Worm (Caenorhabditis elegans) whole organism, young adult: ENCODE measurements around the gene har-1.

Source experiments
- B0019.2 ChIP-seq: fragments of 200-800 bp; sonication (Bioruptor generic); conservative IDR thresholded peaks from 2 replicates; pipeline ENCODE4 v1.3.6; 2022; ENCODE audit warnings: missing genetic modification reagents, missing genetic modification characterization, missing compliant biosample characterization
- B0336.3 ChIP-seq: fragments of 200-800 bp; sonication (Bioruptor generic); IDR thresholded peaks from 2 replicates; pipeline ENCODE4 v1.3.6; 2022; ENCODE audit warnings: missing genetic modification characterization, missing compliant biosample characterization
- C17E4.6 ChIP-seq: fragments of 200-800 bp; sonication (Bioruptor generic); IDR thresholded peaks from 2 replicates; pipeline ENCODE4 v1.3.6; 2022; ENCODE audit warnings: missing genetic modification reagents, missing genetic modification characterization, missing compliant biosample characterization
- F10E7.11 ChIP-seq: sonication (generic microtip); optimal IDR thresholded peaks from 2 replicates; lab custom pipeline; 2017; ENCODE audit warnings: mild to moderate bottlenecking, missing genetic modification characterization, moderate library complexity, missing compliant biosample characterization
- F37B4.10 ChIP-seq: fragments of 200-800 bp; sonication (Bioruptor generic); IDR thresholded peaks from 2 replicates; pipeline ENCODE4 v1.3.6; 2022; ENCODE audit warnings: missing genetic modification characterization, missing compliant biosample characterization
- F57C9.4 ChIP-seq: sonication (generic microtip); optimal IDR thresholded peaks from 2 replicates; lab custom pipeline; 2017; ENCODE audit warnings: mild to moderate bottlenecking, missing genetic modification characterization, missing compliant biosample characterization
- K11D2.4 ChIP-seq: fragments of 200-800 bp; sonication (Bioruptor generic); IDR thresholded peaks from 2 replicates; pipeline ENCODE4 v1.3.6; 2022; ENCODE audit warnings: missing genetic modification reagents, missing genetic modification characterization, missing compliant biosample characterization
- T26A5.8 ChIP-seq: sonication (generic microtip); optimal IDR thresholded peaks from 2 replicates; lab custom pipeline; 2016; ENCODE audit warnings: missing genetic modification characterization, missing compliant biosample characterization
- Y53F4B.3 ChIP-seq: fragments of 200-800 bp; sonication (Bioruptor generic); IDR thresholded peaks from 2 replicates; pipeline ENCODE4 v1.3.6; 2022; ENCODE audit warnings: missing genetic modification reagents, missing genetic modification characterization, missing compliant biosample characterization
- Y79H2A.3 ChIP-seq: fragments of 200-800 bp; sonication (Bioruptor generic); conservative IDR thresholded peaks from 2 replicates; pipeline ENCODE4 v1.3.6; 2022; ENCODE audit warnings: missing genetic modification reagents, missing genetic modification characterization, missing compliant biosample characterization
- Y95B8A.8 ChIP-seq: fragments of 200-800 bp; sonication (Bioruptor generic); IDR thresholded peaks from 2 replicates; pipeline ENCODE4 v1.3.6; 2022; ENCODE audit warnings: missing genetic modification reagents, missing genetic modification characterization, missing compliant biosample characterization
- ama-1 ChIP-seq, 3 experiments: fragments of 150-350 bp in 1 of 3; sonication (generic microtip) in 2 of 3; optimal IDR thresholded peaks; 2 replicates each; lab custom pipeline; 2014 to 2018; ENCODE audit warnings: missing biosample characterization in 2 of 3, missing genetic modification characterization in 2 of 3, missing genetic modification reagents in 2 of 3
- aptf-3 ChIP-seq: fragments of 200-800 bp; sonication (Bioruptor generic); IDR thresholded peaks from 2 replicates; pipeline ENCODE4 v1.3.6; 2022; ENCODE audit warnings: missing genetic modification characterization, missing compliant biosample characterization
- attf-6 ChIP-seq: fragments of 200-800 bp; sonication (Bioruptor generic); IDR thresholded peaks from 2 replicates; pipeline ENCODE4 v1.3.6; 2022; ENCODE audit warnings: missing genetic modification reagents, missing genetic modification characterization, missing compliant biosample characterization
- cebp-1 ChIP-seq, 2 experiments: fragments of 200-800 bp in 1 of 2; sonication (Bioruptor generic) in 1 of 2; sonication (generic microtip) in 1 of 2; IDR thresholded peaks in 1 of 2; optimal IDR thresholded peaks in 1 of 2; 2 replicates each; pipeline versions ENCODE4 v1.3.6 to Lab custom; 2017 to 2022; ENCODE audit warnings: missing compliant biosample characterization in 2 of 2, missing genetic modification characterization in 2 of 2, mild to moderate bottlenecking in 1 of 2, missing genetic modification reagents in 1 of 2, moderate library complexity in 1 of 2
- cebp-2 ChIP-seq: fragments of 200-800 bp; sonication (Bioruptor generic); IDR thresholded peaks from 2 replicates; pipeline ENCODE4 v1.3.6; 2022; ENCODE audit warnings: missing genetic modification characterization, missing compliant biosample characterization
- ceh-91 ChIP-seq: fragments of 200-800 bp; sonication (Bioruptor generic); IDR thresholded peaks from 2 replicates; pipeline ENCODE4 v1.3.6; 2022; ENCODE audit warnings: missing genetic modification reagents, missing genetic modification characterization, missing compliant biosample characterization
- chd-7 ChIP-seq: sonication (generic microtip); optimal IDR thresholded peaks from 2 replicates; lab custom pipeline; 2016; ENCODE audit warnings: mild to moderate bottlenecking, missing genetic modification characterization, moderate library complexity, missing compliant biosample characterization
- die-1 ChIP-seq: sonication (generic microtip); optimal IDR thresholded peaks from 2 replicates; lab custom pipeline; 2016; ENCODE audit warnings: missing genotype, mild to moderate bottlenecking, missing genetic modification characterization, missing compliant biosample characterization
- dox-1 ChIP-seq: fragments of 200-800 bp; sonication (Bioruptor generic); IDR thresholded peaks from 2 replicates; pipeline ENCODE4 v1.3.6; 2022; ENCODE audit warnings: missing genetic modification reagents, missing genetic modification characterization, missing compliant biosample characterization
- dpff-1 ChIP-seq: sonication (generic microtip); optimal IDR thresholded peaks from 2 replicates; lab custom pipeline; 2017; ENCODE audit warnings: mild to moderate bottlenecking, missing genetic modification characterization, missing compliant biosample characterization
- egrh-3 ChIP-seq: fragments of 200-800 bp; sonication (Bioruptor generic); IDR thresholded peaks from 2 replicates; pipeline ENCODE4 v1.3.6; 2022; ENCODE audit warnings: missing genetic modification reagents, missing genetic modification characterization, missing compliant biosample characterization
- ekl-4 ChIP-seq: fragments of 200-800 bp; sonication (Bioruptor generic); IDR thresholded peaks from 2 replicates; pipeline ENCODE4 v1.3.6; 2022; ENCODE audit warnings: missing genetic modification reagents, missing genetic modification characterization, missing compliant biosample characterization
- ets-4 ChIP-seq: fragments of 200-800 bp; sonication (Bioruptor generic); optimal IDR thresholded peaks from 2 replicates; lab custom pipeline; 2018; ENCODE audit warnings: mild to moderate bottlenecking, missing genetic modification characterization, missing compliant biosample characterization
- hlh-12 ChIP-seq: sonication (generic microtip); optimal IDR thresholded peaks from 2 replicates; lab custom pipeline; 2016; ENCODE audit warnings: missing genetic modification characterization, missing compliant biosample characterization
- hsf-1 ChIP-seq: fragments of 200-800 bp; sonication (Bioruptor generic); IDR thresholded peaks from 2 replicates; pipeline ENCODE4 v1.3.6; 2022; ENCODE audit warnings: missing genetic modification reagents, missing genetic modification characterization, missing compliant biosample characterization
- let-607 ChIP-seq, 2 experiments: fragments of 200-800 bp in 1 of 2; sonication (Bioruptor generic) in 1 of 2; sonication (generic microtip) in 1 of 2; optimal IDR thresholded peaks; 2 replicates each; lab custom pipeline; 2016 to 2018; ENCODE audit warnings: mild to moderate bottlenecking in 2 of 2, missing compliant biosample characterization in 2 of 2, missing genetic modification characterization in 2 of 2, moderate library complexity in 2 of 2, missing genotype in 1 of 2
- lin-54 ChIP-seq: fragments of 200-800 bp; sonication (Bioruptor generic); optimal IDR thresholded peaks from 2 replicates; lab custom pipeline; 2018; ENCODE audit warnings: mild to moderate bottlenecking, missing genetic modification characterization, missing compliant biosample characterization
- lsl-1 ChIP-seq: fragments of 200-800 bp; sonication (Bioruptor generic); optimal IDR thresholded peaks from 2 replicates; lab custom pipeline; 2018; ENCODE audit warnings: mild to moderate bottlenecking, missing genetic modification characterization, moderate library complexity, missing compliant biosample characterization
- lsy-27 ChIP-seq: sonication (generic microtip); optimal IDR thresholded peaks from 2 replicates; lab custom pipeline; 2017; ENCODE audit warnings: missing genetic modification characterization, mild to moderate bottlenecking, missing compliant biosample characterization, antibody characterized with exemption, missing genotype, borderline replicate concordance; ENCODE audit not compliant: insufficient read depth
- madf-6 ChIP-seq: fragments of 200-800 bp; sonication (Bioruptor generic); IDR thresholded peaks from 2 replicates; pipeline ENCODE4 v1.3.6; 2022; ENCODE audit warnings: missing genetic modification reagents, missing genetic modification characterization, missing compliant biosample characterization
- nfya-1 ChIP-seq: sonication (generic microtip); optimal IDR thresholded peaks from 2 replicates; lab custom pipeline; 2017; ENCODE audit warnings: antibody characterized with exemption, missing compliant biosample characterization, missing genetic modification characterization, borderline replicate concordance; ENCODE audit not compliant: insufficient read depth
- pbrm-1 ChIP-seq: fragments of 200-800 bp; sonication (Bioruptor generic); IDR thresholded peaks from 2 replicates; pipeline ENCODE4 v1.3.6; 2022; ENCODE audit warnings: missing genetic modification reagents, missing genetic modification characterization, missing compliant biosample characterization
- rcor-1 ChIP-seq: fragments of 200-800 bp; sonication (Bioruptor generic); IDR thresholded peaks from 2 replicates; pipeline ENCODE4 v1.3.6; 2022; ENCODE audit warnings: missing genetic modification reagents, missing genetic modification characterization, missing compliant biosample characterization
- snpc-1.1 ChIP-seq: sonication (generic microtip); optimal IDR thresholded peaks from 2 replicates; lab custom pipeline; 2017; ENCODE audit warnings: missing genetic modification characterization, mild to moderate bottlenecking, missing compliant biosample characterization, antibody characterized with exemption, moderate library complexity, missing genotype, missing genetic modification reagents; ENCODE audit not compliant: insufficient read depth
- tbx-9 ChIP-seq: sonication (generic microtip); optimal IDR thresholded peaks from 2 replicates; lab custom pipeline; 2016; ENCODE audit warnings: borderline replicate concordance, missing genetic modification characterization, inconsistent platforms, missing compliant biosample characterization
- zim-3 ChIP-seq: sonication (generic microtip); optimal IDR thresholded peaks from 2 replicates; lab custom pipeline; 2017; ENCODE audit warnings: mild to moderate bottlenecking, missing genetic modification characterization, moderate library complexity, missing compliant biosample characterization
- ztf-26 ChIP-seq: sonication (generic microtip); optimal IDR thresholded peaks from 2 replicates; lab custom pipeline; 2017; ENCODE audit warnings: missing genetic modification characterization, missing compliant biosample characterization

The har-1 gene

DNA sequence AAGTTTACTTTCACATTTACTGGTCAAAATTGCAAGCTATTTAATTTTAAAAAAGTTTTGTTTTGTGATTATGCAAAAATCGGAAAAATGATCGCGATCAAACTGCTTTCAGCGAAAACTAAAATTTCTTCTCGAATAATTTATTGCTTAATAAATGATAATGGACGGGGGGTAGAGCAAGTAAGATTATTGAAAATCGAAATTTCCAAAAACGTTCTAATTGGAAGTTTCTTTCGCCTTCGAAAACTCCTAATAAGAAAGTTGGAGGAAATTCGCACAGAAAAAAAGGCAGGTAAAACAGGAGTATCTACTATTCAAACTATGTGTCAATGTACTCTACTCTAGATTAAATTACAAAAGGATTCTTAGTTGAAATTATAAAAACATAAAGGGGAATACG is 20.4 kb downstream of the har-1 start (continued):
- TF ChIP-seq Y79H2A.3 (GFP tag; lab: Robert Waterston, UW) (0 out of 2 replicates have a peak, but pooled peaks have one; percentile 44), hsf-1 (GFP tag; lab: Robert Waterston, UW) (peak; percentile 77), ztf-26 (no peak), attf-6 (GFP tag; lab: Robert Waterston, UW) (0 out of 2 replicates have a peak, but pooled peaks have one; percentile 29), F37B4.10 (no peak), snpc-1.1 (tag; lab: Kevin White, UChicago) (peak; percentile 63), aptf-3 (GFP tag; lab: Robert Waterston, UW) (peak; percentile 76; the same call in 1 of the 2 replicates), ets-4 (no peak), ceh-91 (no peak), egrh-3 (GFP tag; lab: Robert Waterston, UW) (no peak), zim-3 (tag; lab: Kevin White, UChicago) (peak; percentile 63), lsy-27 (tag; lab: Kevin White, UChicago) (no peak), dpff-1 (tag; lab: Kevin White, UChicago) (peak; percentile 13), C17E4.6 (GFP tag; lab: Robert Waterston, UW) (no peak), let-607 (tag; optimal IDR thresholded peaks at IDR 0.05; lab: Kevin White, UChicago) (peak in 1 of 2 experiments; percentile 11), F10E7.11 (tag; lab: Kevin White, UChicago) (peak; percentile 79), T26A5.8 (peak; percentile 15), ekl-4 (GFP tag; lab: Robert Waterston, UW) (peak; percentile 70), lsl-1 (peak; percentile 41), F57C9.4 (tag; lab: Kevin White, UChicago) (no peak), cebp-2 (peak; percentile 61; the same call in 1 of the 2 replicates), chd-7 (tag; lab: Kevin White, UChicago) (peak; percentile 42), lin-54 (GFP tag; lab: Kevin White, UChicago) (peak; percentile 52), hlh-12 (tag; lab: Kevin White, UChicago) (no peak), K11D2.4 (GFP tag; lab: Robert Waterston, UW) (no peak), ama-1 (optimal IDR thresholded peaks at IDR 0.05; lab: Kevin White, UChicago) (no peak), ama-1 (GFP tag; optimal IDR thresholded peaks at IDR 0.05; lab: Kevin White, UChicago) (peak in 1 of 2 experiments; percentile 81), pbrm-1 (GFP tag; lab: Robert Waterston, UW) (0 out of 2 replicates have a peak, but pooled peaks have one; percentile 36), B0019.2 (GFP tag; lab: Robert Waterston, UW) (no peak), die-1 (peak; percentile 54), Y95B8A.8 (GFP tag; lab: Robert Waterston, UW) (0 out of 2 replicates have a peak, but pooled peaks have one; percentile 15), tbx-9 (tag; lab: Kevin White, UChicago) (no peak), Y53F4B.3 (GFP tag; lab: Robert Waterston, UW) (no peak), rcor-1 (GFP tag; lab: Robert Waterston, UW) (no peak), nfya-1 (tag; lab: Kevin White, UChicago) (no peak)

DNA sequence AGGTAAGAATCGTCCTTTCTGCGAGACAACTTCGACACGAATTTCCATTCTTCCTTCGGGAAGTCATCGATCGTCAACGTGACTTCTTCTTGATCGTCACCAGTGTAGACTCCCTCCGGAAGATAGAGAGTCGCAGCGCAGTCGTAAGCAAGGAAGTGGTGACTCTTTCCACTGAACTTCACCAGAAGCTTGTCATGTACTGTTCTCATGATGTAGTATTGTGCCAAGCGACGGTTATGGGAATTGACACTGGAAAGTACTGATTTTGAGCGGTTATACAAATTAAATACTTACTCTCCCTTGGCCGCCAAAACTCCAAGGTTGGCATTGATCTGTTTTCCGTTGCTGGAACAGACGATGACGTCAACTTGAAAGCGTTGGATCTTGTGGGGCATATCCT is 23.6 kb downstream of the har-1 start:
- TF ChIP-seq hsf-1 (GFP tag; lab: Robert Waterston, UW) (peak; percentile 61), aptf-3 (GFP tag; lab: Robert Waterston, UW) (no peak), madf-6 (GFP tag; lab: Robert Waterston, UW) (no peak), B0336.3 (GFP tag; lab: Robert Waterston, UW) (peak; percentile 22; the same call in 1 of the 2 replicates), dox-1 (GFP tag; lab: Robert Waterston, UW) (0 out of 2 replicates have a peak, but pooled peaks have one; percentile 62), cebp-1 (GFP tag; IDR thresholded peaks at IDR 0.05; lab: Robert Waterston, UW) (no peak), cebp-1 (tag; optimal IDR thresholded peaks at IDR 0.05; lab: Kevin White, UChicago) (peak; percentile 16)
